Fruit fly (Drosophila melanogaster): ENCODE measurements around the gene CG43732.
A peak's percentile ranks its signal among the peaks of the same experiment; 100 is the strongest.

The CG43732 gene

DNA sequence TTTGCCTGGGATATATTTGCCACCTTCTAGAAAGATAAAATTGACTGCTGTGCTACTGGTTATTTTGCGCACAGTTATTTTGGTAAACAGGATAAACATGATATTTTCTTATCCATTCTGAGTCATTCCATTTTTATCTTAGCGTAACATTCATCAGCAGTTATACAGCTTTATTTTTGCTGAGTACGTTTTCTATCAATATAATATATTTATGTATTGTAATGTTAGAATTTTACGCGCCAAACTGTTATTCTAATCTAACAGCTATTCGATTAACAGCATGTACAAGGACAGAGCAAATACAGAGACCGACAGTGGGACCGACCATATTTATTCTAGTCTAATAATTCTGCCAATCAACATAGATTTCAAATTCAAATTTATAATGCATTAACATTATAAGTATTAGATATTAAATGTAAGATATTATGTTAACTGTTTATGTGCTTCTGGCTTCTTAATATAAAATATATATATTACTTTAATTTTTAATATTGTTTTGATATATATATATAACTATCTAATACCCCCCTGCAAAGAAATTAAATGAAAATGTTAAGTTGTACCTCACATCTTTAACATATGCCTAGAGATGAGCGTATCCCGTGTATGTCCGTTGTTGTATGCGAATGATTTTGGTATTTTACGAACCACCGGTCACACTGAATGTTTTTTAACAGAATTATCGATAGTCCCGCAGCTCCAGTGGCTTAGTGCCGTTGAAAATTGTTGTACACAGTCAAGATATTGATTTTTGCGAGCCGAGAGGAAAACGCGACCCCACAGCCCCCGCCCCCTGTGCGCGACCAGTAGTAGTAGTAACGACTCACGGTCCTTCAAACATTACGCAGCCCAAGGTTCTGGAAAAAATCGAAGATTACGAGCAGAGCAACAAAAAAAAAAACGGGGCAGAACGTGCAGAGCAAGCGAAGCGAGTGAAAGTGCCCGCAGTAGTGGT is 43.8 kb upstream of the CG43732 start, which contains the start of gene EndoA (continued):
- TF ChIP-seq CG17385 (GFP tag; optimal IDR thresholded peaks at IDR 0.05) (peak; percentile 15), sob (GFP tag; IDR thresholded peaks at IDR 0.05) (no peak), trem (tag; optimal IDR thresholded peaks at IDR 0.05) (peak; percentile 49), YL-1 (GFP tag; optimal IDR thresholded peaks at IDR 0.05) (peak; percentile 79), gsb (GFP tag; IDR thresholded peaks at IDR 0.05) (0 out of 2 replicates have a peak, but pooled peaks have one; percentile 19), slp2 (GFP tag; optimal IDR thresholded peaks at IDR 0.05) (no peak), amos (GFP tag; IDR thresholded peaks at IDR 0.05; ENCODE audit: partially characterized antibody) (peak; percentile 88), Myb (GFP tag; optimal IDR thresholded peaks at IDR 0.05) (peak; percentile 33), nerfin-1 (tag; optimal IDR thresholded peaks at IDR 0.05) (peak; percentile 65), Ets97D (GFP tag; optimal IDR thresholded peaks at IDR 0.05) (peak; percentile 43), CG7786 (GFP tag; optimal IDR thresholded peaks at IDR 0.05) (peak; percentile 40), Six4 (GFP tag; optimal IDR thresholded peaks at IDR 0.05) (peak; percentile 54), CG12299 (tag; optimal IDR thresholded peaks at IDR 0.05) (peak; percentile 9), CG2678 (tag; optimal IDR thresholded peaks at IDR 0.05) (peak; percentile 75), wdn (GFP tag; IDR thresholded peaks at IDR 0.05) (0 out of 2 replicates have a peak, but pooled peaks have one; percentile 12), CG30020 (tag; optimal IDR thresholded peaks at IDR 0.05) (peak; percentile 47), Opbp (GFP tag; IDR thresholded peaks at IDR 0.05; ENCODE audit: partially characterized antibody) (peak; percentile 72), CG8924 (tag; optimal IDR thresholded peaks at IDR 0.05) (peak; percentile 80), dmrt99B (tag; optimal IDR thresholded peaks at IDR 0.05) (peak; percentile 52), Dref (GFP tag; IDR thresholded peaks at IDR 0.05) (peak; percentile 80), CG3281 (GFP tag; optimal IDR thresholded peaks at IDR 0.05) (peak; percentile 40), CG3995 (GFP tag; optimal IDR thresholded peaks at IDR 0.05) (no peak), CG1603 (tag; optimal IDR thresholded peaks at IDR 0.05) (peak; percentile 70), inv (GFP tag; IDR thresholded peaks at IDR 0.05; ENCODE audit: partially characterized antibody) (peak; percentile 78), pfk (GFP tag; optimal IDR thresholded peaks at IDR 0.05) (no peak), bab2 (GFP tag; optimal IDR thresholded peaks at IDR 0.05) (peak; percentile 14), gcm (GFP tag; optimal IDR thresholded peaks at IDR 0.05) (peak; percentile 44), CG18599 (GFP tag; optimal IDR thresholded peaks at IDR 0.05) (peak; percentile 61), CG7556 (GFP tag; optimal IDR thresholded peaks at IDR 0.05) (peak; percentile 55), dmrt11E (tag; optimal IDR thresholded peaks at IDR 0.05) (peak; percentile 45), lab (GFP tag; optimal IDR thresholded peaks at IDR 0.05) (peak; percentile 53), CG2120 (GFP tag; optimal IDR thresholded peaks at IDR 0.05) (peak; percentile 61), H2.0 (GFP tag; IDR thresholded peaks at IDR 0.05) (no peak), BEAF-32 (GFP tag; optimal IDR thresholded peaks at IDR 0.05) (peak; percentile 87), sim (GFP tag; IDR thresholded peaks at IDR 0.05) (no peak), dati (GFP tag; IDR thresholded peaks at IDR 0.05) (no peak), CG1529 (GFP tag; optimal IDR thresholded peaks at IDR 0.05) (no peak), fu2 (GFP tag; optimal IDR thresholded peaks at IDR 0.05) (no peak), kah (GFP tag; optimal IDR thresholded peaks at IDR 0.05) (peak; percentile 24), Oli (tag; optimal IDR thresholded peaks at IDR 0.05) (peak; percentile 31), CG10543 (GFP tag; optimal IDR thresholded peaks at IDR 0.05) (peak; percentile 51), CG12104 (GFP tag; optimal IDR thresholded peaks at IDR 0.05) (peak; percentile 15), CG12155 (GFP tag; optimal IDR thresholded peaks at IDR 0.05) (peak; percentile 31), CG2712 (tag; optimal IDR thresholded peaks at IDR 0.05) (peak; percentile 75), Lhr (GFP tag; optimal IDR thresholded peaks at IDR 0.05) (peak; percentile 56), Vsx1 (GFP tag; optimal IDR thresholded peaks at IDR 0.05) (no peak), bsh (GFP tag; optimal IDR thresholded peaks at IDR 0.05) (no peak)
